Fruit fly (Drosophila melanogaster) whole organism: ENCODE data around the gene Pex14.

Source experiments
- CG8478 ChIP-seq: fragments of >200 bp; optimal IDR thresholded peaks from 2 replicates; lab custom pipeline; 2018; ENCODE audit warnings: inconsistent platforms
- Dll ChIP-seq: fragments of >200 bp; optimal IDR thresholded peaks from 2 replicates; lab custom pipeline; 2017
- EcR ChIP-seq, 2 experiments: fragments of >200 bp; optimal IDR thresholded peaks; 2 replicates each; lab custom pipeline; 2017; ENCODE audit warnings: missing biosample characterization in 2 of 2, missing genetic modification characterization in 2 of 2, missing genetic modification reagents in 2 of 2
- pan ChIP-seq: fragments of >200 bp; optimal IDR thresholded peaks from 2 replicates; lab custom pipeline; 2017
- psq ChIP-seq: fragments of >200 bp; optimal IDR thresholded peaks from 2 replicates; lab custom pipeline; 2017
- usp ChIP-seq: fragments of >200 bp; optimal IDR thresholded peaks from 2 replicates; lab custom pipeline; 2017; ENCODE audit warnings: missing biosample characterization, missing genetic modification characterization, mixed read lengths

DNA sequence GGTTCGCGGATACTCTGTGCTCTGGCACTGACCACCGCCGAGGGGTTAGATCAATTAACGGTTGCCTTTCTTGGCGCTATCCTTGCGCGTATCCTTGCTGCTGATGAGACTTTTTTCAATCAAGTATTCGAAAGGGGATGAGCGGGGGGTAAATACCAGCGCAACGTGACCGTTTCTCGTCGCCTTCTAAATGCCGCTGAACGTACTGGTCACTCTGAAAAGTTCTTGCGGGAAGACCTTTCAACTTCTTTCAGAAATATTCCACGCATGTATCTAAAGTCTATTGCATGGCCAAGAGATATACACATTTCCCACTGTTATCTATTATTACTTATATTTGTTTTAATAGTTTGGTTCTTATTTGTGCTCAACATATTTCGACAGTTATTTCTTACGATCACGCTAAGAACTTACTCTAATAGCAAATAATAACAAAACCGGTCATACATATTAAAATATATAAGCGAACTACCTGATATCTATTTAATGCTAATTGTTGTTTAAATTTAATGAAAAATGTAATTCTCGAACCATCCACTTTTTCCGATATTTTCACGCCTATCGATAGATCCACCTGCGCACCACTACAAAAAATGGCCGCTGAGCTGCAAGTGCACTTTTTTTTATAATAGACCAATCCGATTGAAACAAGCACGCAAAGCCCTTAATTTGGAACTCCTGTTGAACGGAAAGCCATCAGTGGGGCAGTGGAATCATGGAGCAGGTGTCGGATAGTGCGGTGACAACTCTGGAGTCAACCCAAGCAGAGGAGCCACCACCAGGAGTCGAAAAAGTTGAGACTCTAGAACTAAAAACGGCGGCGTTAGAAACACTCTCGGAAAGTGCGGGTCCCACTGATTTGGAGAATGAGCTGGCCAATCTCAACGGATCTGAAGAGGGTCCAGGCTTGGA lies 30.7 kb downstream of the Pex14 start, which contains the start of the genes CG3634 and HIPP1:
- TF ChIP-seq psq (no peak), EcR (GFP tag; optimal IDR thresholded peaks at IDR 0.05; lab: Kevin White, UChicago) (no peak), pan (lab: Kevin White, UChicago) (no peak), CG8478 (lab: Kevin White, UChicago) (no peak), usp (no peak), Dll (lab: Kevin White, UChicago) (no peak)
